Worm (Caenorhabditis elegans) whole organism, young adult: ENCODE data around the gene picc-1.

Experiments used
- D2030.7 ChIP-seq: fragments of 200-800 bp; sonication (Bioruptor generic); IDR thresholded peaks from 2 replicates; pipeline ENCODE4 v1.3.6; 2022; ENCODE audit warnings: missing genetic modification reagents, missing genetic modification characterization, missing compliant biosample characterization
- F10E7.11 ChIP-seq: sonication (generic microtip); optimal IDR thresholded peaks from 2 replicates; lab custom pipeline; 2017; ENCODE audit warnings: mild to moderate bottlenecking, missing genetic modification characterization, moderate library complexity, missing compliant biosample characterization
- F22D6.2 ChIP-seq: sonication (generic microtip); optimal IDR thresholded peaks from 2 replicates; lab custom pipeline; 2016; ENCODE audit warnings: mild to moderate bottlenecking, missing genetic modification characterization, missing compliant biosample characterization
- F23B12.7 ChIP-seq: sonication (generic microtip); optimal IDR thresholded peaks from 2 replicates; lab custom pipeline; 2017; ENCODE audit warnings: missing genetic modification characterization, mild to moderate bottlenecking, missing compliant biosample characterization, antibody characterized with exemption, moderate library complexity; ENCODE audit not compliant: insufficient read depth
- F52B5.7 ChIP-seq: sonication (generic microtip); optimal IDR thresholded peaks from 2 replicates; lab custom pipeline; 2016; ENCODE audit warnings: mild to moderate bottlenecking, missing genetic modification characterization, missing compliant biosample characterization
- K11D2.4 ChIP-seq: fragments of 200-800 bp; sonication (Bioruptor generic); IDR thresholded peaks from 2 replicates; pipeline ENCODE4 v1.3.6; 2022; ENCODE audit warnings: missing genetic modification reagents, missing genetic modification characterization, missing compliant biosample characterization
- K12H6.12 ChIP-seq: fragments of 200-800 bp; sonication (Bioruptor generic); optimal IDR thresholded peaks from 2 replicates; lab custom pipeline; 2018; ENCODE audit warnings: mild to moderate bottlenecking, missing genetic modification characterization, missing compliant biosample characterization
- T07F8.4 ChIP-seq: sonication (generic microtip); optimal IDR thresholded peaks from 2 replicates; lab custom pipeline; 2016; ENCODE audit warnings: mild to moderate bottlenecking, missing genetic modification characterization, moderate library complexity, missing compliant biosample characterization
- Y56A3A.18 ChIP-seq: fragments of 200-800 bp; sonication (Bioruptor generic); IDR thresholded peaks from 2 replicates; pipeline ENCODE4 v1.3.6; 2022; ENCODE audit warnings: missing genetic modification reagents, missing genetic modification characterization, missing compliant biosample characterization
- Y79H2A.3 ChIP-seq: fragments of 200-800 bp; sonication (Bioruptor generic); conservative IDR thresholded peaks from 2 replicates; pipeline ENCODE4 v1.3.6; 2022; ENCODE audit warnings: missing genetic modification reagents, missing genetic modification characterization, missing compliant biosample characterization
- Y95B8A.8 ChIP-seq: fragments of 200-800 bp; sonication (Bioruptor generic); IDR thresholded peaks from 2 replicates; pipeline ENCODE4 v1.3.6; 2022; ENCODE audit warnings: missing genetic modification reagents, missing genetic modification characterization, missing compliant biosample characterization
- ama-1 ChIP-seq, 3 experiments: fragments of 150-350 bp in 1 of 3; sonication (generic microtip) in 2 of 3; optimal IDR thresholded peaks; 2 replicates each; lab custom pipeline; 2014 to 2018; ENCODE audit warnings: missing biosample characterization in 2 of 3, missing genetic modification characterization in 2 of 3, missing genetic modification reagents in 2 of 3
- attf-5 ChIP-seq: fragments of 200-800 bp; sonication (Bioruptor generic); optimal IDR thresholded peaks from 2 replicates; lab custom pipeline; 2018; ENCODE audit warnings: mild to moderate bottlenecking, missing genetic modification characterization, missing compliant biosample characterization
- attf-6 ChIP-seq: fragments of 200-800 bp; sonication (Bioruptor generic); IDR thresholded peaks from 2 replicates; pipeline ENCODE4 v1.3.6; 2022; ENCODE audit warnings: missing genetic modification reagents, missing genetic modification characterization, missing compliant biosample characterization
- bed-1 ChIP-seq: fragments of 200-800 bp; sonication (Bioruptor generic); IDR thresholded peaks from 2 replicates; pipeline ENCODE4 v1.3.6; 2022; ENCODE audit warnings: missing genetic modification reagents, missing genetic modification characterization, missing compliant biosample characterization
- cebp-1 ChIP-seq, 2 experiments: fragments of 200-800 bp in 1 of 2; sonication (Bioruptor generic) in 1 of 2; sonication (generic microtip) in 1 of 2; IDR thresholded peaks in 1 of 2; optimal IDR thresholded peaks in 1 of 2; 2 replicates each; pipeline versions ENCODE4 v1.3.6 to Lab custom; 2017 to 2022; ENCODE audit warnings: missing compliant biosample characterization in 2 of 2, missing genetic modification characterization in 2 of 2, mild to moderate bottlenecking in 1 of 2, missing genetic modification reagents in 1 of 2, moderate library complexity in 1 of 2
- ceh-100 ChIP-seq: fragments of 200-800 bp; sonication (Bioruptor generic); IDR thresholded peaks from 2 replicates; pipeline ENCODE4 v1.3.6; 2022; ENCODE audit warnings: missing genetic modification reagents, missing genetic modification characterization, missing compliant biosample characterization
- ceh-40 ChIP-seq: fragments of 200-800 bp; sonication (Bioruptor generic); IDR thresholded peaks from 2 replicates; pipeline ENCODE4 v1.3.6; 2022; ENCODE audit warnings: missing genetic modification characterization, missing compliant biosample characterization
- ceh-91 ChIP-seq: fragments of 200-800 bp; sonication (Bioruptor generic); IDR thresholded peaks from 2 replicates; pipeline ENCODE4 v1.3.6; 2022; ENCODE audit warnings: missing genetic modification reagents, missing genetic modification characterization, missing compliant biosample characterization
- dpff-1 ChIP-seq: sonication (generic microtip); optimal IDR thresholded peaks from 2 replicates; lab custom pipeline; 2017; ENCODE audit warnings: mild to moderate bottlenecking, missing genetic modification characterization, missing compliant biosample characterization
- dpl-1 ChIP-seq: fragments of 150-350 bp; optimal IDR thresholded peaks from 2 replicates; lab custom pipeline; 2014; ENCODE audit warnings: missing biosample characterization, missing genetic modification reagents, missing genetic modification characterization
- egl-18 ChIP-seq: fragments of 200-800 bp; sonication (Bioruptor generic); IDR thresholded peaks from 2 replicates; pipeline ENCODE4 v1.3.6; 2022; ENCODE audit warnings: missing genetic modification reagents, missing genetic modification characterization, missing compliant biosample characterization
- egrh-3 ChIP-seq: fragments of 200-800 bp; sonication (Bioruptor generic); IDR thresholded peaks from 2 replicates; pipeline ENCODE4 v1.3.6; 2022; ENCODE audit warnings: missing genetic modification reagents, missing genetic modification characterization, missing compliant biosample characterization
- ekl-4 ChIP-seq: fragments of 200-800 bp; sonication (Bioruptor generic); IDR thresholded peaks from 2 replicates; pipeline ENCODE4 v1.3.6; 2022; ENCODE audit warnings: missing genetic modification reagents, missing genetic modification characterization, missing compliant biosample characterization
- hmg-1.2 ChIP-seq: fragments of 200-800 bp; sonication (Bioruptor generic); IDR thresholded peaks from 2 replicates; pipeline ENCODE4 v1.3.6; 2022; ENCODE audit warnings: missing genetic modification reagents, missing genetic modification characterization, missing compliant biosample characterization
- hmg-20 ChIP-seq: fragments of 200-800 bp; sonication (Bioruptor generic); IDR thresholded peaks from 2 replicates; pipeline ENCODE4 v1.3.6; 2022; ENCODE audit warnings: missing genetic modification reagents, missing genetic modification characterization, missing compliant biosample characterization
- hrde-1 ChIP-seq: sonication (generic microtip); optimal IDR thresholded peaks from 2 replicates; lab custom pipeline; 2016; ENCODE audit warnings: missing genetic modification characterization, mild to moderate bottlenecking, missing compliant biosample characterization, moderate library complexity, missing genotype, missing genetic modification reagents, borderline replicate concordance
- lin-35 ChIP-seq, 3 experiments: fragments of 150-350 bp in 2 of 3; sonication (generic microtip) in 1 of 3; optimal IDR thresholded peaks; 2 replicates each; lab custom pipeline; 2014 to 2018; ENCODE audit warnings: missing biosample characterization in 3 of 3, missing genetic modification characterization in 3 of 3, missing genetic modification reagents in 3 of 3
- lin-40 ChIP-seq: sonication (generic microtip); optimal IDR thresholded peaks from 2 replicates; lab custom pipeline; 2016; ENCODE audit warnings: missing genetic modification characterization, mild to moderate bottlenecking, missing compliant biosample characterization, missing genotype, missing genetic modification reagents
- madf-3 ChIP-seq: fragments of 200-800 bp; sonication (Bioruptor generic); IDR thresholded peaks from 2 replicates; pipeline ENCODE4 v1.3.6; 2022; ENCODE audit warnings: missing genetic modification reagents, missing genetic modification characterization, missing compliant biosample characterization
- mcd-1 ChIP-seq: fragments of 200-800 bp; sonication (Bioruptor generic); IDR thresholded peaks from 2 replicates; pipeline ENCODE4 v1.3.6; 2022; ENCODE audit warnings: missing genetic modification reagents, missing genetic modification characterization, missing compliant biosample characterization
- mel-28 ChIP-seq: sonication (generic microtip); optimal IDR thresholded peaks from 2 replicates; lab custom pipeline; 2016; ENCODE audit warnings: borderline replicate concordance, mild to moderate bottlenecking, missing genetic modification characterization, missing compliant biosample characterization
- nfya-1 ChIP-seq: sonication (generic microtip); optimal IDR thresholded peaks from 2 replicates; lab custom pipeline; 2017; ENCODE audit warnings: antibody characterized with exemption, missing compliant biosample characterization, missing genetic modification characterization, borderline replicate concordance; ENCODE audit not compliant: insufficient read depth
- nfya-2 ChIP-seq: fragments of 200-800 bp; sonication (Bioruptor generic); IDR thresholded peaks from 2 replicates; pipeline ENCODE4 v1.3.6; 2022; ENCODE audit warnings: missing genetic modification reagents, missing genetic modification characterization, missing compliant biosample characterization
- nhr-120 ChIP-seq: fragments of 200-800 bp; sonication (Bioruptor generic); IDR thresholded peaks from 2 replicates; pipeline ENCODE4 v1.3.6; 2022; ENCODE audit warnings: missing genetic modification characterization, missing compliant biosample characterization
- nhr-27 ChIP-seq: fragments of 200-800 bp; sonication (Bioruptor generic); optimal IDR thresholded peaks from 2 replicates; lab custom pipeline; 2018; ENCODE audit warnings: mild to moderate bottlenecking, missing genetic modification characterization, moderate library complexity, missing compliant biosample characterization
- sdz-38 ChIP-seq: sonication (generic microtip); optimal IDR thresholded peaks from 2 replicates; lab custom pipeline; 2016; ENCODE audit warnings: missing genotype, missing genetic modification characterization, missing compliant biosample characterization
- snpc-3.4 ChIP-seq: sonication (generic microtip); optimal IDR thresholded peaks from 2 replicates; lab custom pipeline; 2017; ENCODE audit warnings: missing genetic modification characterization, mild to moderate bottlenecking, missing compliant biosample characterization, antibody characterized with exemption, moderate library complexity, missing genotype, missing genetic modification reagents
- snpc-4 ChIP-seq, 5 experiments: fragments of 150-350 bp in 1 of 5; sonication (generic microtip) in 4 of 5; optimal IDR thresholded peaks; 2 replicates each; lab custom pipeline; 2014 to 2018; ENCODE audit warnings: missing genetic modification characterization in 5 of 5, missing biosample characterization in 3 of 5, antibody characterized with exemption in 2 of 5, mild to moderate bottlenecking in 2 of 5, missing compliant biosample characterization in 2 of 5, missing genotype in 2 of 5, moderate library complexity in 2 of 5, missing genetic modification reagents in 1 of 5
- somi-1 ChIP-seq: fragments of 200-800 bp; sonication (Bioruptor generic); optimal IDR thresholded peaks from 2 replicates; lab custom pipeline; 2018; ENCODE audit warnings: mild to moderate bottlenecking, missing genetic modification characterization, missing compliant biosample characterization
- tbp1 ChIP-seq: fragments of 200-800 bp; sonication (Bioruptor generic); optimal IDR thresholded peaks from 2 replicates; lab custom pipeline; 2018; ENCODE audit warnings: mild to moderate bottlenecking, missing genetic modification characterization, missing compliant biosample characterization
- tbx-9 ChIP-seq: sonication (generic microtip); optimal IDR thresholded peaks from 2 replicates; lab custom pipeline; 2016; ENCODE audit warnings: borderline replicate concordance, missing genetic modification characterization, inconsistent platforms, missing compliant biosample characterization
- unc-130 ChIP-seq: sonication (generic microtip); optimal IDR thresholded peaks from 2 replicates; lab custom pipeline; 2016; ENCODE audit warnings: missing genetic modification reagents, missing genetic modification characterization, missing compliant biosample characterization
- ztf-22 ChIP-seq: fragments of 200-800 bp; sonication (Bioruptor generic); optimal IDR thresholded peaks from 2 replicates; lab custom pipeline; 2018; ENCODE audit warnings: mild to moderate bottlenecking, missing genetic modification characterization, moderate library complexity, missing compliant biosample characterization
- ztf-26 ChIP-seq: sonication (generic microtip); optimal IDR thresholded peaks from 2 replicates; lab custom pipeline; 2017; ENCODE audit warnings: missing genetic modification characterization, missing compliant biosample characterization
- ztf-3 ChIP-seq: fragments of 200-800 bp; sonication (Bioruptor generic); optimal IDR thresholded peaks from 2 replicates; lab custom pipeline; 2018; ENCODE audit warnings: mild to moderate bottlenecking, missing genetic modification characterization, missing compliant biosample characterization

The picc-1 gene

ce11 chrV:5991490-5992069 is 27.2 kb upstream of the picc-1 start (continued):
- TF ChIP-seq Y79H2A.3 (GFP tag; lab: Robert Waterston, UW), result no peak
- TF ChIP-seq ztf-22 (GFP tag; lab: Kevin White, UChicago), result no peak
- no peak for TF ChIP-seq unc-130
- no peak for TF ChIP-seq egrh-3 (GFP tag; lab: Robert Waterston, UW)
- TF ChIP-seq mcd-1 (GFP tag; lab: Robert Waterston, UW), result no peak
- 0 out of 2 replicates have a peak, but pooled peaks have one; percentile 6 for TF ChIP-seq hmg-20 (GFP tag; lab: Robert Waterston, UW)
- TF ChIP-seq dpff-1, result no peak
- no peak for TF ChIP-seq nfya-2 (GFP tag; lab: Robert Waterston, UW)
- TF ChIP-seq hrde-1 (tag; lab: Kevin White, UChicago), result no peak
- TF ChIP-seq lin-35 (GFP tag; optimal IDR thresholded peaks at IDR 0.05; lab: Kevin White, UChicago), result peak in 1 of 3 experiments; percentile 17
- no peak for TF ChIP-seq Y95B8A.8 (GFP tag; lab: Robert Waterston, UW)
- TF ChIP-seq lin-40 (tag; lab: Kevin White, UChicago), result peak; percentile 42
- TF ChIP-seq tbp1 (GFP tag; lab: Kevin White, UChicago), result no peak
- no peak for TF ChIP-seq tbx-9 (tag; lab: Kevin White, UChicago)
- no peak for TF ChIP-seq ztf-26 (tag; lab: Kevin White, UChicago)
- no peak for TF ChIP-seq sdz-38
- no peak for TF ChIP-seq nfya-1 (tag; lab: Kevin White, UChicago)
- no peak for TF ChIP-seq T07F8.4
- TF ChIP-seq hmg-1.2, result peak; percentile 38; the same call in 1 of the 2 replicates
- no peak for TF ChIP-seq F10E7.11 (tag; lab: Kevin White, UChicago)
- TF ChIP-seq ama-1 (optimal IDR thresholded peaks at IDR 0.05; lab: Kevin White, UChicago), result no peak
- TF ChIP-seq ama-1 (GFP tag; optimal IDR thresholded peaks at IDR 0.05; lab: Kevin White, UChicago), result no peak
- no peak for TF ChIP-seq nhr-120 (GFP tag; lab: Robert Waterston, UW)
- no peak for TF ChIP-seq egl-18
- no peak for TF ChIP-seq Y56A3A.18 (GFP tag; lab: Robert Waterston, UW)
- TF ChIP-seq ceh-40, result no peak
- no peak for TF ChIP-seq snpc-4 (GFP tag; optimal IDR thresholded peaks at IDR 0.05; lab: Kevin White, UChicago)
- TF ChIP-seq snpc-4 (tag; optimal IDR thresholded peaks at IDR 0.05; lab: Kevin White, UChicago), result no peak
- no peak for TF ChIP-seq F23B12.7 (tag; lab: Kevin White, UChicago)
- TF ChIP-seq dpl-1 (GFP tag; lab: Kevin White, UChicago), result no peak
- no peak for TF ChIP-seq somi-1 (GFP tag; lab: Kevin White, UChicago)
- TF ChIP-seq K11D2.4 (GFP tag; lab: Robert Waterston, UW), result no peak
- no peak for TF ChIP-seq nhr-27 (tag; lab: Kevin White, UChicago)
- no peak for TF ChIP-seq ekl-4 (GFP tag; lab: Robert Waterston, UW)
- TF ChIP-seq attf-6 (GFP tag; lab: Robert Waterston, UW), result no peak
- no peak for TF ChIP-seq cebp-1 (GFP tag; IDR thresholded peaks at IDR 0.05; lab: Robert Waterston, UW)
- no peak for TF ChIP-seq cebp-1 (tag; optimal IDR thresholded peaks at IDR 0.05; lab: Kevin White, UChicago)
- TF ChIP-seq K12H6.12 (tag; lab: Kevin White, UChicago), result peak; percentile 22
- TF ChIP-seq ceh-100 (GFP tag; lab: Robert Waterston, UW), result no peak
- TF ChIP-seq snpc-3.4 (tag; lab: Kevin White, UChicago), result no peak
- no peak for TF ChIP-seq ceh-91 (GFP tag; lab: Robert Waterston, UW)
- peak; percentile 54 for TF ChIP-seq attf-5 (GFP tag; lab: Kevin White, UChicago)
- TF ChIP-seq D2030.7 (GFP tag; lab: Robert Waterston, UW), result no peak
- TF ChIP-seq ztf-3 (GFP tag; lab: Kevin White, UChicago), result no peak
- no peak for TF ChIP-seq madf-3
- TF ChIP-seq mel-28 (tag; lab: Kevin White, UChicago), result no peak
- no peak for TF ChIP-seq bed-1 (GFP tag; lab: Robert Waterston, UW)
- no peak for TF ChIP-seq F52B5.7 (tag; lab: Kevin White, UChicago)
- TF ChIP-seq F22D6.2 (tag; lab: Kevin White, UChicago), result no peak
